Worm (Caenorhabditis elegans) whole organism, young adult: Measurements from ENCODE around the gene zyg-11.
A peak's percentile ranks its signal among the peaks of the same experiment; 100 is the strongest.

Experiments
- B0019.2 ChIP-seq: fragments of 200-800 bp; sonication (Bioruptor generic); conservative IDR thresholded peaks from 2 replicates; pipeline ENCODE4 v1.3.6; 2022; ENCODE audit warnings: missing genetic modification reagents, missing genetic modification characterization, missing compliant biosample characterization
- C17E4.6 ChIP-seq: fragments of 200-800 bp; sonication (Bioruptor generic); IDR thresholded peaks from 2 replicates; pipeline ENCODE4 v1.3.6; 2022; ENCODE audit warnings: missing genetic modification reagents, missing genetic modification characterization, missing compliant biosample characterization
- D2030.7 ChIP-seq: fragments of 200-800 bp; sonication (Bioruptor generic); IDR thresholded peaks from 2 replicates; pipeline ENCODE4 v1.3.6; 2022; ENCODE audit warnings: missing genetic modification reagents, missing genetic modification characterization, missing compliant biosample characterization
- F22D6.2 ChIP-seq: sonication (generic microtip); optimal IDR thresholded peaks from 2 replicates; lab custom pipeline; 2016; ENCODE audit warnings: mild to moderate bottlenecking, missing genetic modification characterization, missing compliant biosample characterization
- F23B12.7 ChIP-seq: sonication (generic microtip); optimal IDR thresholded peaks from 2 replicates; lab custom pipeline; 2017; ENCODE audit warnings: missing genetic modification characterization, mild to moderate bottlenecking, missing compliant biosample characterization, antibody characterized with exemption, moderate library complexity; ENCODE audit not compliant: insufficient read depth
- F33H1.4 ChIP-seq: fragments of 200-800 bp; sonication (Bioruptor generic); IDR thresholded peaks from 2 replicates; pipeline ENCODE4 v1.3.6; 2022; ENCODE audit warnings: missing genetic modification reagents, missing genetic modification characterization, missing compliant biosample characterization
- F39B2.1 ChIP-seq: fragments of 200-800 bp; sonication (Bioruptor generic); IDR thresholded peaks from 2 replicates; pipeline ENCODE4 v1.3.6; 2022; ENCODE audit warnings: missing genetic modification reagents, missing genetic modification characterization, missing compliant biosample characterization
- F49E8.2 ChIP-seq: sonication (generic microtip); optimal IDR thresholded peaks from 3 replicates; lab custom pipeline; 2017; ENCODE audit warnings: missing genetic modification characterization, mild to moderate bottlenecking, missing compliant biosample characterization, antibody characterized with exemption, moderate library complexity; ENCODE audit not compliant: insufficient read depth
- T07F8.4 ChIP-seq: sonication (generic microtip); optimal IDR thresholded peaks from 2 replicates; lab custom pipeline; 2016; ENCODE audit warnings: mild to moderate bottlenecking, missing genetic modification characterization, moderate library complexity, missing compliant biosample characterization
- T26A5.8 ChIP-seq: sonication (generic microtip); optimal IDR thresholded peaks from 2 replicates; lab custom pipeline; 2016; ENCODE audit warnings: missing genetic modification characterization, missing compliant biosample characterization
- Y53G8AR.9 ChIP-seq: fragments of 200-800 bp; sonication (Bioruptor generic); conservative IDR thresholded peaks from 2 replicates; pipeline ENCODE4 v1.3.6; 2022; ENCODE audit warnings: missing genetic modification reagents, missing genetic modification characterization, missing compliant biosample characterization
- Y56A3A.18 ChIP-seq: fragments of 200-800 bp; sonication (Bioruptor generic); IDR thresholded peaks from 2 replicates; pipeline ENCODE4 v1.3.6; 2022; ENCODE audit warnings: missing genetic modification reagents, missing genetic modification characterization, missing compliant biosample characterization
- Y79H2A.3 ChIP-seq: fragments of 200-800 bp; sonication (Bioruptor generic); conservative IDR thresholded peaks from 2 replicates; pipeline ENCODE4 v1.3.6; 2022; ENCODE audit warnings: missing genetic modification reagents, missing genetic modification characterization, missing compliant biosample characterization
- Y95B8A.8 ChIP-seq: fragments of 200-800 bp; sonication (Bioruptor generic); IDR thresholded peaks from 2 replicates; pipeline ENCODE4 v1.3.6; 2022; ENCODE audit warnings: missing genetic modification reagents, missing genetic modification characterization, missing compliant biosample characterization
- ZK185.1 ChIP-seq: sonication (generic microtip); optimal IDR thresholded peaks from 2 replicates; lab custom pipeline; 2016; ENCODE audit warnings: mild to moderate bottlenecking, missing genetic modification characterization, missing compliant biosample characterization; ENCODE audit not compliant: poor library complexity, severe bottlenecking
- athp-1 ChIP-seq: sonication (generic microtip); optimal IDR thresholded peaks from 2 replicates; lab custom pipeline; 2017; ENCODE audit warnings: mild to moderate bottlenecking, missing genetic modification characterization, missing compliant biosample characterization
- attf-5 ChIP-seq: fragments of 200-800 bp; sonication (Bioruptor generic); optimal IDR thresholded peaks from 2 replicates; lab custom pipeline; 2018; ENCODE audit warnings: mild to moderate bottlenecking, missing genetic modification characterization, missing compliant biosample characterization
- bed-1 ChIP-seq: fragments of 200-800 bp; sonication (Bioruptor generic); IDR thresholded peaks from 2 replicates; pipeline ENCODE4 v1.3.6; 2022; ENCODE audit warnings: missing genetic modification reagents, missing genetic modification characterization, missing compliant biosample characterization
- bed-2 ChIP-seq: fragments of 200-800 bp; sonication (Bioruptor generic); IDR thresholded peaks from 2 replicates; pipeline ENCODE4 v1.3.6; 2022; ENCODE audit warnings: missing genetic modification reagents, missing genetic modification characterization, missing compliant biosample characterization
- ceh-58 ChIP-seq: fragments of 200-800 bp; sonication (Bioruptor generic); IDR thresholded peaks from 2 replicates; pipeline ENCODE4 v1.3.6; 2022; ENCODE audit warnings: missing genetic modification characterization, missing compliant biosample characterization
- dox-1 ChIP-seq: fragments of 200-800 bp; sonication (Bioruptor generic); IDR thresholded peaks from 2 replicates; pipeline ENCODE4 v1.3.6; 2022; ENCODE audit warnings: missing genetic modification reagents, missing genetic modification characterization, missing compliant biosample characterization
- dpff-1 ChIP-seq: sonication (generic microtip); optimal IDR thresholded peaks from 2 replicates; lab custom pipeline; 2017; ENCODE audit warnings: mild to moderate bottlenecking, missing genetic modification characterization, missing compliant biosample characterization
- egl-44 ChIP-seq: fragments of 200-800 bp; sonication (Bioruptor generic); IDR thresholded peaks from 2 replicates; pipeline ENCODE4 v1.3.6; 2022; ENCODE audit warnings: missing genetic modification reagents, missing genetic modification characterization, missing compliant biosample characterization
- ets-4 ChIP-seq: fragments of 200-800 bp; sonication (Bioruptor generic); optimal IDR thresholded peaks from 2 replicates; lab custom pipeline; 2018; ENCODE audit warnings: mild to moderate bottlenecking, missing genetic modification characterization, missing compliant biosample characterization
- hlh-12 ChIP-seq: sonication (generic microtip); optimal IDR thresholded peaks from 2 replicates; lab custom pipeline; 2016; ENCODE audit warnings: missing genetic modification characterization, missing compliant biosample characterization
- hmg-1.2 ChIP-seq: fragments of 200-800 bp; sonication (Bioruptor generic); IDR thresholded peaks from 2 replicates; pipeline ENCODE4 v1.3.6; 2022; ENCODE audit warnings: missing genetic modification reagents, missing genetic modification characterization, missing compliant biosample characterization
- hmg-20 ChIP-seq: fragments of 200-800 bp; sonication (Bioruptor generic); IDR thresholded peaks from 2 replicates; pipeline ENCODE4 v1.3.6; 2022; ENCODE audit warnings: missing genetic modification reagents, missing genetic modification characterization, missing compliant biosample characterization
- hrde-1 ChIP-seq: sonication (generic microtip); optimal IDR thresholded peaks from 2 replicates; lab custom pipeline; 2016; ENCODE audit warnings: missing genetic modification characterization, mild to moderate bottlenecking, missing compliant biosample characterization, moderate library complexity, missing genotype, missing genetic modification reagents, borderline replicate concordance
- let-526 ChIP-seq: fragments of 200-800 bp; sonication (Bioruptor generic); IDR thresholded peaks from 2 replicates; pipeline ENCODE4 v1.3.6; 2022; ENCODE audit warnings: missing genetic modification reagents, missing genetic modification characterization, missing compliant biosample characterization
- lin-35 ChIP-seq, 3 experiments: fragments of 150-350 bp in 2 of 3; sonication (generic microtip) in 1 of 3; optimal IDR thresholded peaks; 2 replicates each; lab custom pipeline; 2014 to 2018; ENCODE audit warnings: missing biosample characterization in 3 of 3, missing genetic modification characterization in 3 of 3, missing genetic modification reagents in 3 of 3
- lin-54 ChIP-seq: fragments of 200-800 bp; sonication (Bioruptor generic); optimal IDR thresholded peaks from 2 replicates; lab custom pipeline; 2018; ENCODE audit warnings: mild to moderate bottlenecking, missing genetic modification characterization, missing compliant biosample characterization
- madf-10 ChIP-seq: sonication (generic microtip); optimal IDR thresholded peaks from 2 replicates; lab custom pipeline; 2016; ENCODE audit warnings: mild to moderate bottlenecking, missing genetic modification characterization, missing compliant biosample characterization
- madf-3 ChIP-seq: fragments of 200-800 bp; sonication (Bioruptor generic); IDR thresholded peaks from 2 replicates; pipeline ENCODE4 v1.3.6; 2022; ENCODE audit warnings: missing genetic modification reagents, missing genetic modification characterization, missing compliant biosample characterization
- madf-6 ChIP-seq: fragments of 200-800 bp; sonication (Bioruptor generic); IDR thresholded peaks from 2 replicates; pipeline ENCODE4 v1.3.6; 2022; ENCODE audit warnings: missing genetic modification reagents, missing genetic modification characterization, missing compliant biosample characterization
- mes-4 ChIP-seq: sonication (generic microtip); optimal IDR thresholded peaks from 2 replicates; lab custom pipeline; 2016; ENCODE audit warnings: missing genotype, missing genetic modification characterization, missing compliant biosample characterization
- nhr-80 ChIP-seq: sonication (generic microtip); optimal IDR thresholded peaks from 2 replicates; lab custom pipeline; 2016; ENCODE audit warnings: missing genetic modification characterization, missing compliant biosample characterization
- pbrm-1 ChIP-seq: fragments of 200-800 bp; sonication (Bioruptor generic); IDR thresholded peaks from 2 replicates; pipeline ENCODE4 v1.3.6; 2022; ENCODE audit warnings: missing genetic modification reagents, missing genetic modification characterization, missing compliant biosample characterization
- rcor-1 ChIP-seq: fragments of 200-800 bp; sonication (Bioruptor generic); IDR thresholded peaks from 2 replicates; pipeline ENCODE4 v1.3.6; 2022; ENCODE audit warnings: missing genetic modification reagents, missing genetic modification characterization, missing compliant biosample characterization
- sdz-38 ChIP-seq: sonication (generic microtip); optimal IDR thresholded peaks from 2 replicates; lab custom pipeline; 2016; ENCODE audit warnings: missing genotype, missing genetic modification characterization, missing compliant biosample characterization
- sea-2 ChIP-seq: fragments of 200-800 bp; sonication (Bioruptor generic); IDR thresholded peaks from 2 replicates; pipeline ENCODE4 v1.3.6; 2022; ENCODE audit warnings: missing genetic modification characterization, missing compliant biosample characterization
- snpc-1.1 ChIP-seq: sonication (generic microtip); optimal IDR thresholded peaks from 2 replicates; lab custom pipeline; 2017; ENCODE audit warnings: missing genetic modification characterization, mild to moderate bottlenecking, missing compliant biosample characterization, antibody characterized with exemption, moderate library complexity, missing genotype, missing genetic modification reagents; ENCODE audit not compliant: insufficient read depth
- snpc-1.3 ChIP-seq: sonication (generic microtip); optimal IDR thresholded peaks from 2 replicates; lab custom pipeline; 2017; ENCODE audit warnings: missing genetic modification characterization, mild to moderate bottlenecking, missing compliant biosample characterization, antibody characterized with exemption, moderate library complexity, missing genotype, missing genetic modification reagents; ENCODE audit not compliant: insufficient read depth
- tbx-9 ChIP-seq: sonication (generic microtip); optimal IDR thresholded peaks from 2 replicates; lab custom pipeline; 2016; ENCODE audit warnings: borderline replicate concordance, missing genetic modification characterization, inconsistent platforms, missing compliant biosample characterization
- unc-130 ChIP-seq: sonication (generic microtip); optimal IDR thresholded peaks from 2 replicates; lab custom pipeline; 2016; ENCODE audit warnings: missing genetic modification reagents, missing genetic modification characterization, missing compliant biosample characterization
- xnd-1 ChIP-seq: sonication (generic microtip); optimal IDR thresholded peaks from 2 replicates; lab custom pipeline; 2016; ENCODE audit warnings: missing genotype, missing genetic modification reagents, missing genetic modification characterization, missing compliant biosample characterization
- ztf-18 ChIP-seq: sonication (generic microtip); optimal IDR thresholded peaks from 2 replicates; lab custom pipeline; 2016; ENCODE audit warnings: missing genotype, mild to moderate bottlenecking, missing genetic modification characterization, missing compliant biosample characterization
- ztf-22 ChIP-seq: fragments of 200-800 bp; sonication (Bioruptor generic); optimal IDR thresholded peaks from 2 replicates; lab custom pipeline; 2018; ENCODE audit warnings: mild to moderate bottlenecking, missing genetic modification characterization, moderate library complexity, missing compliant biosample characterization
- ztf-25 ChIP-seq: fragments of 200-800 bp; sonication (Bioruptor generic); IDR thresholded peaks from 2 replicates; pipeline ENCODE4 v1.3.6; 2022; ENCODE audit warnings: missing genetic modification reagents, missing genetic modification characterization, missing compliant biosample characterization

zyg-11 gene

DNA sequence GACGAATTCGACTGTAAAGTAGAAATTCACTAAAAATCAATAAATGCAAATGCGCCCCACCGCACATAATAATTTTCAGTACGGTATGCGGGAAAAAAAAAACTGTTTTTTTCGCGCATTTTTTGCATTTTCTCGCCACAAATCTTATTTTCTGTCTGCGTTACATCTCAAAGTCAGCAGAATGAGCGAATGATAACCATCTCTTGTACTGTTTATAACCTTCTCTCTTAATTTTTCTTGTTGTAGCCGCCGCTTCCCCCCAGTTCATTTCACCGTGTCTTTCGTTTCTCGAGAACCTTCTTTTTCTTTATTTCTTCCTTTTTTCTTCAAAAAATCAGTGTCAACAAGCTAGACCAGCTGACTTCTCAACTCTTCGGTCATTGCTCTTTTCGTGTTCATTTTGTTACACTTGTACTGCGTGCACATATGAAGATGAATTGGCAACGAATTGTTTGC, 2.0 kb upstream of the zyg-11 start (continued):
- TF ChIP-seq tbx-9 (tag; lab: Kevin White, UChicago) (no peak), C17E4.6 (GFP tag; lab: Robert Waterston, UW) (peak; percentile 73; the same call in 1 of the 2 replicates), hmg-1.2 (GFP tag; lab: Robert Waterston, UW) (peak; percentile 64), F39B2.1 (GFP tag; lab: Robert Waterston, UW) (no peak), egl-44 (0 out of 2 replicates have a peak, but pooled peaks have one; percentile 14), madf-6 (peak; percentile 97), F22D6.2 (tag; lab: Kevin White, UChicago) (no peak), hlh-12 (no peak), mes-4 (no peak), snpc-1.1 (tag; lab: Kevin White, UChicago) (no peak), ets-4 (GFP tag; lab: Kevin White, UChicago) (no peak), Y79H2A.3 (GFP tag; lab: Robert Waterston, UW) (no peak), rcor-1 (GFP tag; lab: Robert Waterston, UW) (peak; percentile 87), Y53G8AR.9 (GFP tag; lab: Robert Waterston, UW) (peak; percentile 90), Y56A3A.18 (GFP tag; lab: Robert Waterston, UW) (peak; percentile 63; the same call in 1 of the 2 replicates), madf-10 (tag; lab: Kevin White, UChicago) (no peak), ztf-25 (GFP tag; lab: Robert Waterston, UW) (no peak), athp-1 (tag; lab: Kevin White, UChicago) (peak; percentile 88), xnd-1 (peak; percentile 90), Y95B8A.8 (GFP tag; lab: Robert Waterston, UW) (peak; percentile 87), hrde-1 (peak; percentile 39), F49E8.2 (tag; lab: Kevin White, UChicago) (peak; percentile 47), T26A5.8 (tag; lab: Kevin White, UChicago) (no peak), ceh-58 (GFP tag; lab: Robert Waterston, UW) (no peak), attf-5 (GFP tag; lab: Kevin White, UChicago) (peak; percentile 26), bed-1 (GFP tag; lab: Robert Waterston, UW) (no peak), snpc-1.3 (no peak), madf-3 (GFP tag; lab: Robert Waterston, UW) (0 out of 2 replicates have a peak, but pooled peaks have one; percentile 73), dpff-1 (tag; lab: Kevin White, UChicago) (peak; percentile 10), F23B12.7 (tag; lab: Kevin White, UChicago) (no peak), ztf-22 (GFP tag; lab: Kevin White, UChicago) (no peak), ZK185.1 (tag; lab: Kevin White, UChicago) (peak; percentile 26), hmg-20 (GFP tag; lab: Robert Waterston, UW) (no peak), nhr-80 (tag; lab: Kevin White, UChicago) (no peak), let-526 (GFP tag; lab: Robert Waterston, UW) (no peak), sdz-38 (tag; lab: Kevin White, UChicago) (no peak), unc-130 (peak; percentile 74), F33H1.4 (peak; percentile 75), B0019.2 (GFP tag; lab: Robert Waterston, UW) (0 out of 2 replicates have a peak, but pooled peaks have one; percentile 21), T07F8.4 (tag; lab: Kevin White, UChicago) (no peak), lin-35 (GFP tag; optimal IDR thresholded peaks at IDR 0.05; lab: Kevin White, UChicago) (peak in 1 of 3 experiments; percentile 66), sea-2 (GFP tag; lab: Robert Waterston, UW) (no peak), D2030.7 (GFP tag; lab: Robert Waterston, UW) (peak; percentile 92), ztf-18 (tag; lab: Kevin White, UChicago) (peak; percentile 16), pbrm-1 (GFP tag; lab: Robert Waterston, UW) (peak; percentile 51; the same call in 1 of the 2 replicates), dox-1 (GFP tag; lab: Robert Waterston, UW) (peak; percentile 88), lin-54 (GFP tag; lab: Kevin White, UChicago) (peak; percentile 72), bed-2 (GFP tag; lab: Robert Waterston, UW) (no peak)
